Worm (Caenorhabditis elegans) whole organism, early embryonic: ENCODE measurements around the gene F25E5.5.

Experiments
- F13C5.2 ChIP-seq: sonication (generic microtip); optimal IDR thresholded peaks from 2 replicates; lab custom pipeline; 2017; ENCODE audit warnings: mild to moderate bottlenecking, missing genetic modification characterization, inconsistent platforms, missing compliant biosample characterization
- ama-1 ChIP-seq: fragments of 150-350 bp; optimal IDR thresholded peaks from 2 replicates; lab custom pipeline; 2014
- flt-1 ChIP-seq: fragments of 200-800 bp; sonication (Bioruptor generic); IDR thresholded peaks from 2 replicates; pipeline ENCODE4 v1.3.6; 2022; ENCODE audit warnings: missing genetic modification characterization, missing compliant biosample characterization
- scrt-1 ChIP-seq: fragments of 200-800 bp; sonication (Bioruptor generic); IDR thresholded peaks from 2 replicates; pipeline ENCODE4 v1.3.6; 2022; ENCODE audit warnings: missing genetic modification characterization, missing compliant biosample characterization

DNA sequence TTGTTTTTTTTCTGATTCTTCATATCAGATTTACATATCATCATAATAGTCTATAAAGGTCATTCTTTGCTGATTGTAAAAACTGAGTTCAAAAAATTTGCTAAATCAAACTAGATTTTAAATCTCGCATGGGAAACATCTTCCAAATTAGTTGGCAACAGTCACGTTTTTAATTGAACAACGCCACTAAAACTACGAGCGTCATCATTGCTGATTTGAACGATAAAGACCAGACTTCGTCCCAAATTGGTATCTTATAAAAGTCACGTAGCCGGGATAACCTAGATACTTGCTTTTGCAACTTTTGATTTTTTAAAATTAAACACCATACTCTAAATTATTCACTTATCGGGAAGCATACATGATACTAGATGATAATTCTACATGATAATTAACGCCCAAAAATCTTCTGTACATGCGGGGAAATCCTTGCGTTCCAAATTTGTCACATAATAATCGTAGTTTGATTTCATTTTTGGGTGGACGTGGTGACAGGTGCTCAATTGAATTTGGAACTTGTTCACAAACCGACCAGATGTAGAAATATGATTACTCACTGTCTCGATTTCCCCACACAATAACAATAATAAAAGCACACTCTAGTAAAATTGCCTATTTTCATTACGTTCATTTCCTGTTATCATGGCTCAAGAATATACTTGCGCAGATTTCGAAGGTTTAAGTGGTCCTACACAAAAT lies 29.9 kb upstream of the F25E5.5 start, which contains the start of gene srw-67:
- no peak for TF ChIP-seq flt-1
- TF ChIP-seq ama-1 (lab: Kevin White, UChicago), result no peak
- no peak for TF ChIP-seq scrt-1 (GFP tag; lab: Robert Waterston, UW)
- TF ChIP-seq F13C5.2, result no peak
